Worm (Caenorhabditis elegans): ENCODE measurements around the gene str-12.

Gene str-12

DNA sequence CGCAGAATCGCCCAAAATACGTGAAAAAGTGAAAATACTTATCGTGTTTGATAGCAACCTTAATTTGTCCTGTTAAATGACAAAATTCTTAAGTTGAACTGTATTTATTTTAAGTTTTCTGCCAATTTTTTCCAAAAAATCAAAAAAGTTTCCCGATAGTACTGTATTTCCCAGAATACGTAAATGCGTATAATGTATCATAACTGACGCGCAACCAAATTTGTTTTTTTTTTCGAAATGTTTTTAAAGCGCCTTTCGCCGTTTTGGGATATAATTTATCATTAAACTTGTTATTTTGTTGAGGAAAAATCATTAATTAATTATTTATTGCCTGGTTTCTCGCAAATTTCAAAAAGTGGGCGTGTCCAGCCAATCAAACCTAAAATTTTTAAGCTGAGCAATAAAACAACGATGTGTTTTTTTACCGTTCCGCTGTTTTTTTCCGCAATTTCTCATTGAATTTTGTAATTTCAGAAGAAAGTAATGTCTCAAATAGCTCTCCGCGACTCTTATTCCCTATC, 39.6 kb upstream of the str-12 start, which contains the start of gene fbxa-95:
Gene fbxa-95 (plus strand): TSS at position 471 of the 521 bp plus-strand sequence.
- no peak for TF ChIP-seq lin-13 (GFP tag; optimal IDR thresholded peaks at IDR 0.05)
- no peak for TF ChIP-seq nhr-237 (tag; optimal IDR thresholded peaks at IDR 0.05)
- TF ChIP-seq unc-39 (tag; optimal IDR thresholded peaks at IDR 0.05): no peak
- no peak for TF ChIP-seq nhr-6 (tag; optimal IDR thresholded peaks at IDR 0.05)
- TF ChIP-seq mbf-1 (tag; optimal IDR thresholded peaks at IDR 0.05): no peak
- no peak for TF ChIP-seq skn-1 (tag; optimal IDR thresholded peaks at IDR 0.05)
- no peak for TF ChIP-seq nhr-25 (tag; optimal IDR thresholded peaks at IDR 0.05)
- TF ChIP-seq R02D3.7 (tag; optimal IDR thresholded peaks at IDR 0.05): no peak
- TF ChIP-seq lin-11 (tag; optimal IDR thresholded peaks at IDR 0.05): no peak

DNA sequence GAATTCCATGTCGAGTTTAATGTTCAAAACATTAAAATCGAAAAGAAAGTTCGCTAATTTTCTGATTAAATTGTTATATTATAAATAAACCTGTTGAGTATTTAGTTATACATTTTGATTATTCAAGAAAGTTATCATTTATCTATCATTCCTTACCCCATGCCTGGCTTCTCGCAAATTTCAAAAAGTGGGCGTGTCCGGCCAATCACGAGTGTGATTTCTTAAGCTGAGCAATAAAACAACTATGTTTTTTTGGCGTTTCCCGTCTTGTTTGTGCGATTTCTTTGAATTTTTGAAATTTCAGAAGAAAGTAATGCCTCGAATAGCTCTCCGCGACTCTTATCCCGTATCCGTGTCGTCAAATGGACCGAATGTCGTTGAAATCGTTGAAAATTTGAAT, 38.1 kb upstream of the str-12 start, which contains the start of gene fbxa-94:
Gene fbxa-94 (plus strand): TSS at position 301 of the 400 bp plus-strand sequence.
- TF ChIP-seq lsy-2 (tag; optimal IDR thresholded peaks at IDR 0.05): no peak
- TF ChIP-seq nhr-21 (tag; optimal IDR thresholded peaks at IDR 0.05): no peak
- no peak for TF ChIP-seq ztf-1 (GFP tag; conservative IDR thresholded peaks at IDR 0.05)
- TF ChIP-seq nhr-10 (tag; optimal IDR thresholded peaks at IDR 0.05): no peak
- no peak for TF ChIP-seq blmp-1 (tag; optimal IDR thresholded peaks at IDR 0.05; ENCODE audit: insufficient read depth)
- no peak for TF ChIP-seq lin-13 (GFP tag; optimal IDR thresholded peaks at IDR 0.05)
- TF ChIP-seq sma-3 (GFP tag; optimal IDR thresholded peaks at IDR 0.05): no peak
- TF ChIP-seq nhr-77 (tag; optimal IDR thresholded peaks at IDR 0.05): no peak
- TF ChIP-seq nhr-11 (tag; optimal IDR thresholded peaks at IDR 0.05): no peak
- TF ChIP-seq crh-2 (tag; optimal IDR thresholded peaks at IDR 0.05): no peak
- TF ChIP-seq mbf-1 (tag; optimal IDR thresholded peaks at IDR 0.05): no peak
- TF ChIP-seq alr-1 (tag; optimal IDR thresholded peaks at IDR 0.05): no peak
- TF ChIP-seq lin-39 (tag; optimal IDR thresholded peaks at IDR 0.05): no peak
- no peak for TF ChIP-seq snpc-4 (tag; optimal IDR thresholded peaks at IDR 0.05)

DNA sequence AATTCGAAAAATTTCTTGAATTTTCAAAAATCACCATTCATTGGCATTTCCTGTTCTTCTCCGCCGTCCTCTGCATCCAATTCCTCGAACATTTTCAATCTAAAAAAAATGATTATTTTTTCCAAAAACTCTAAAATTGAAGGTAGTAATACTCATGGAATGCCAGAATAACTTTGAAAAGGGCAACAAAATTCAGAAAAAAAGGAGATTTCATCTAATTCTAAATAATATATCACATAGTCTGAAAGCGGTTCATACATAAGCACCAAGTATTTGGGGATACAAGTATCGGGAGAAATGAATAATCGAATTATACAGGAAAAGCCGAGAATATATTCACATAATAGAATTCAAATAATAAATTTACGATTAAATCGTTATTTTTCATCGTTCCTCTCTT, 35.4 kb upstream of the str-12 start, which contains the start of gene mdt-28:
Gene mdt-28 (minus strand): TSS at position 101 of the 400 bp plus-strand sequence.
- TF ChIP-seq nhr-237 (tag; optimal IDR thresholded peaks at IDR 0.05) (no peak), F13H6.1 (tag; optimal IDR thresholded peaks at IDR 0.05) (no peak), elt-1 (tag; optimal IDR thresholded peaks at IDR 0.05) (no peak), ama-1 (optimal IDR thresholded peaks at IDR 0.05) (no peak), mab-5 (tag; optimal IDR thresholded peaks at IDR 0.05) (no peak), lin-11 (tag; optimal IDR thresholded peaks at IDR 0.05) (no peak), C34F6.9 (tag; optimal IDR thresholded peaks at IDR 0.05) (no peak), nhr-12 (tag; optimal IDR thresholded peaks at IDR 0.05) (no peak), nhr-129 (tag; optimal IDR thresholded peaks at IDR 0.05) (no peak), Y55F3AM.14 (GFP tag; optimal IDR thresholded peaks at IDR 0.05) (no peak), ceh-16 (tag; optimal IDR thresholded peaks at IDR 0.05) (no peak), ceh-82 (tag; optimal IDR thresholded peaks at IDR 0.05) (no peak), mbf-1 (tag; optimal IDR thresholded peaks at IDR 0.05) (no peak), ztf-4 (tag; optimal IDR thresholded peaks at IDR 0.05) (no peak), sma-9 (GFP tag; optimal IDR thresholded peaks at IDR 0.05) (no peak), sma-9 (tag; optimal IDR thresholded peaks at IDR 0.05) (no peak)

- TF ChIP-seq nhr-21 (tag; optimal IDR thresholded peaks at IDR 0.05) (no peak), nhr-25 (tag; optimal IDR thresholded peaks at IDR 0.05) (peak; percentile 34)
These were observed 33.2 kb upstream of the str-12 start, which contains the start of gene atx-3 for ce11 chrV:15577395-15577896. Gene atx-3, minus strand, starts transcription at chrV:15577445.

ce11 chrV:15578386-15578785, 32.3 kb upstream of the str-12 start, which contains the start of gene F28F8.9:
Gene F28F8.9, minus strand, starts transcription at chrV:15578673.
- peak; percentile 4 for TF ChIP-seq sma-3 (GFP tag; optimal IDR thresholded peaks at IDR 0.05)
- peak; percentile 66 for TF ChIP-seq nhr-129 (tag; optimal IDR thresholded peaks at IDR 0.05)
- TF ChIP-seq gmeb-1 (tag; optimal IDR thresholded peaks at IDR 0.05): peak; percentile 90
- TF ChIP-seq aly-2 (tag; optimal IDR thresholded peaks at IDR 0.05): no peak
- peak; percentile 35 for TF ChIP-seq lin-13 (GFP tag; optimal IDR thresholded peaks at IDR 0.05)
- peak; percentile 39 for TF ChIP-seq sma-9 (GFP tag; optimal IDR thresholded peaks at IDR 0.05)
- TF ChIP-seq sma-9 (tag; optimal IDR thresholded peaks at IDR 0.05): no peak
- peak; percentile 62 for TF ChIP-seq unc-55 (GFP tag; optimal IDR thresholded peaks at IDR 0.05)
- TF ChIP-seq R02D3.7 (tag; optimal IDR thresholded peaks at IDR 0.05): peak; percentile 87
- TF ChIP-seq ama-1 (optimal IDR thresholded peaks at IDR 0.05): no peak
- TF ChIP-seq nhr-77 (tag; optimal IDR thresholded peaks at IDR 0.05): no peak
- TF ChIP-seq zag-1 (tag; optimal IDR thresholded peaks at IDR 0.05): no peak
- TF ChIP-seq nhr-21 (tag; optimal IDR thresholded peaks at IDR 0.05): no peak
- TF ChIP-seq lsy-2 (tag; optimal IDR thresholded peaks at IDR 0.05): peak in 1 of 2 experiments; percentile 74
- peak; percentile 36 for TF ChIP-seq snpc-4 (tag; optimal IDR thresholded peaks at IDR 0.05)
- no peak for TF ChIP-seq F13H6.1 (tag; optimal IDR thresholded peaks at IDR 0.05)
- peak; percentile 55 for TF ChIP-seq C34F6.9 (tag; optimal IDR thresholded peaks at IDR 0.05)
- TF ChIP-seq crh-2 (tag; optimal IDR thresholded peaks at IDR 0.05): peak; percentile 32

Measured in whole organism, L2 larva.